Fruit fly (Drosophila melanogaster) whole organism, embryonic: ENCODE data around the gene Plod.

ENCODE experiments used
- Antp ChIP-seq: fragments of 200-800 bp; sonication (Bioruptor generic); optimal IDR thresholded peaks from 3 replicates; lab custom pipeline; 2016; ENCODE audit warnings: missing biosample characterization, missing genetic modification characterization
- Atf6 ChIP-seq: fragments of 200-800 bp; sonication (Bioruptor generic); IDR thresholded peaks from 2 replicates; pipeline ENCODE4 v1.3.6; 2022; ENCODE audit warnings: missing biosample characterization, missing genetic modification characterization
- Bdp1 ChIP-seq: fragments of 200-800 bp; sonication (Bioruptor generic); optimal IDR thresholded peaks from 3 replicates; lab custom pipeline; 2016; ENCODE audit warnings: missing biosample characterization, missing genetic modification characterization
- Blimp-1 ChIP-seq: fragments of 200-800 bp; sonication (Bioruptor generic); optimal IDR thresholded peaks from 3 replicates; lab custom pipeline; 2018; ENCODE audit warnings: missing biosample characterization, missing genetic modification characterization, mild to moderate bottlenecking, moderate library complexity, missing genetic modification reagents
- CG10654 ChIP-seq: fragments of 200-800 bp; sonication (Bioruptor generic); optimal IDR thresholded peaks from 2 replicates; lab custom pipeline; 2016; ENCODE audit warnings: missing biosample characterization, missing genetic modification characterization
- CG11085 ChIP-seq: fragments of 200-800 bp; sonication (Bioruptor generic); IDR thresholded peaks from 2 replicates; pipeline ENCODE4 v1.3.6; 2022; ENCODE audit warnings: missing biosample characterization, missing genetic modification characterization
- CG11456 ChIP-seq: fragments of 200-800 bp; sonication (Bioruptor generic); IDR thresholded peaks from 3 replicates; pipeline ENCODE4 v1.3.6; 2022; ENCODE audit warnings: missing biosample characterization, missing genetic modification characterization
- CG17186 ChIP-seq: fragments of 200-800 bp; sonication (Bioruptor generic); optimal IDR thresholded peaks from 3 replicates; lab custom pipeline; 2017; ENCODE audit warnings: missing biosample characterization, missing genetic modification reagents, missing genetic modification characterization
- CG17328 ChIP-seq: fragments of 200-800 bp; sonication (Bioruptor generic); IDR thresholded peaks from 2 replicates; pipeline ENCODE4 v1.3.6; 2022; ENCODE audit warnings: missing biosample characterization, missing genetic modification characterization
- CG31224 ChIP-seq: fragments of 200-800 bp; sonication (Bioruptor generic); IDR thresholded peaks from 2 replicates; pipeline ENCODE4 v1.3.6; 2022; ENCODE audit warnings: missing biosample characterization, missing genetic modification characterization
- CG32532 ChIP-seq: fragments of 200-800 bp; sonication (Bioruptor generic); IDR thresholded peaks from 2 replicates; pipeline ENCODE4 v1.3.6; 2022; ENCODE audit warnings: missing biosample characterization, missing genetic modification characterization
- CG32767 ChIP-seq: fragments of 200-800 bp; sonication (Bioruptor generic); IDR thresholded peaks from 2 replicates; pipeline ENCODE4 v1.3.6; 2022; ENCODE audit warnings: missing biosample characterization, missing genetic modification characterization
- CG34376 ChIP-seq: fragments of 200-800 bp; sonication (Bioruptor generic); optimal IDR thresholded peaks from 2 replicates; lab custom pipeline; 2018; ENCODE audit warnings: missing biosample characterization, mild to moderate bottlenecking, missing genetic modification characterization
- CG34422 ChIP-seq: fragments of 200-800 bp; sonication (Bioruptor generic); IDR thresholded peaks from 3 replicates; pipeline ENCODE4 v1.3.6; 2022; ENCODE audit warnings: missing biosample characterization, missing genetic modification characterization
- CG4424 ChIP-seq: fragments of 200-800 bp; sonication (Bioruptor generic); optimal IDR thresholded peaks from 3 replicates; lab custom pipeline; 2016; ENCODE audit warnings: missing biosample characterization, missing genetic modification characterization
- CG6689 ChIP-seq: fragments of 200-800 bp; sonication (Bioruptor generic); IDR thresholded peaks from 2 replicates; pipeline ENCODE4 v1.3.6; 2022; ENCODE audit warnings: missing biosample characterization, missing genetic modification characterization
- CG8944 ChIP-seq: fragments of 200-800 bp; sonication (Bioruptor generic); optimal IDR thresholded peaks from 3 replicates; lab custom pipeline; 2016; ENCODE audit warnings: missing biosample characterization, missing genetic modification characterization
- CG9932 ChIP-seq: fragments of 200-800 bp; sonication (Bioruptor generic); IDR thresholded peaks from 2 replicates; pipeline ENCODE4 v1.3.6; 2022; ENCODE audit warnings: missing biosample characterization, missing genetic modification characterization
- D ChIP-seq, 2 experiments: fragments of 200-800 bp in 1 of 2; fragments of >200 bp in 1 of 2; sonication (Bioruptor generic) in 1 of 2; optimal IDR thresholded peaks; 2 replicates in 1 of 2; 3 replicates in 1 of 2; lab custom pipeline; 2017; ENCODE audit warnings: mild to moderate bottlenecking in 1 of 2, missing biosample characterization in 1 of 2, missing genetic modification characterization in 1 of 2, missing genetic modification reagents in 1 of 2
- D19A ChIP-seq: fragments of 200-800 bp; optimal IDR thresholded peaks from 3 replicates; lab custom pipeline; 2019; ENCODE audit warnings: missing biosample characterization, mild to moderate bottlenecking, missing genetic modification characterization, moderate library complexity
- Doc2 ChIP-seq: fragments of 200-800 bp; sonication (Bioruptor generic); IDR thresholded peaks from 2 replicates; pipeline ENCODE4 v1.3.6; 2022; ENCODE audit warnings: missing biosample characterization, missing genetic modification characterization
- Ets65A ChIP-seq: fragments of 200-800 bp; sonication (Bioruptor generic); peaks from one replicate; lab custom pipeline; 2016; ENCODE audit warnings: missing biosample characterization, missing genetic modification characterization
- GATAe ChIP-seq: fragments of 200-800 bp; sonication (Bioruptor generic); conservative IDR thresholded peaks from 2 replicates; pipeline ENCODE4 v1.3.6; 2022; ENCODE audit warnings: missing biosample characterization, missing genetic modification characterization
- HmgD ChIP-seq: fragments of 200-800 bp; sonication (Bioruptor generic); optimal IDR thresholded peaks from 3 replicates; lab custom pipeline; 2016; ENCODE audit warnings: missing biosample characterization, missing genetic modification characterization
- Hr3 ChIP-seq: fragments of 200-800 bp; sonication (Bioruptor generic); optimal IDR thresholded peaks from 3 replicates; lab custom pipeline; 2016; ENCODE audit warnings: missing biosample characterization, missing genetic modification characterization
- Myb ChIP-seq: fragments of 200-800 bp; sonication (Bioruptor generic); optimal IDR thresholded peaks from 2 replicates; lab custom pipeline; 2016; ENCODE audit warnings: missing biosample characterization, missing genetic modification characterization
- NC2α ChIP-seq: fragments of 200-800 bp; sonication (Bioruptor generic); optimal IDR thresholded peaks from 2 replicates; lab custom pipeline; 2016; ENCODE audit warnings: missing biosample characterization, missing genetic modification characterization
- Sox100B ChIP-seq: fragments of 200-800 bp; sonication (Bioruptor generic); optimal IDR thresholded peaks from 3 replicates; lab custom pipeline; 2018; ENCODE audit warnings: missing biosample characterization, mild to moderate bottlenecking, missing genetic modification characterization
- Ssrp ChIP-seq: fragments of 200-800 bp; sonication (Bioruptor generic); optimal IDR thresholded peaks from 2 replicates; lab custom pipeline; 2018; ENCODE audit warnings: missing biosample characterization, mild to moderate bottlenecking, missing genetic modification characterization, moderate library complexity
- Xbp1 ChIP-seq: fragments of 200-800 bp; sonication (Bioruptor generic); optimal IDR thresholded peaks from 3 replicates; lab custom pipeline; 2016; ENCODE audit warnings: missing biosample characterization, mild to moderate bottlenecking, missing genetic modification characterization
- abd-A ChIP-seq: fragments of 200-800 bp; sonication (Bioruptor generic); optimal IDR thresholded peaks from 3 replicates; lab custom pipeline; 2019; ENCODE audit warnings: missing biosample characterization, mild to moderate bottlenecking, missing genetic modification characterization, moderate library complexity
- ac ChIP-seq: fragments of 200-800 bp; sonication (Bioruptor generic); optimal IDR thresholded peaks from 3 replicates; lab custom pipeline; 2017; ENCODE audit warnings: missing biosample characterization, mild to moderate bottlenecking, missing genetic modification characterization
- ato ChIP-seq: fragments of 200-800 bp; sonication (Bioruptor generic); IDR thresholded peaks from 2 replicates; pipeline ENCODE4 v1.3.6; 2022; ENCODE audit warnings: missing biosample characterization, missing genetic modification characterization; ENCODE audit not compliant: partially characterized antibody
- bsh ChIP-seq, 2 experiments: fragments of 200-800 bp; sonication (Bioruptor generic); optimal IDR thresholded peaks; 2 replicates each; lab custom pipeline; 2017 to 2018; ENCODE audit warnings: mild to moderate bottlenecking in 2 of 2, missing biosample characterization in 2 of 2, missing genetic modification characterization in 2 of 2, moderate library complexity in 1 of 2
- cad ChIP-seq: fragments of >200 bp; optimal IDR thresholded peaks from 2 replicates; lab custom pipeline; 2017; ENCODE audit warnings: missing biosample characterization, missing genetic modification characterization
- cas ChIP-seq: fragments of 200-800 bp; sonication (Bioruptor generic); IDR thresholded peaks from 2 replicates; pipeline ENCODE4 v1.3.6; 2022; ENCODE audit warnings: missing biosample characterization, missing genetic modification characterization
- caup ChIP-seq: fragments of 200-800 bp; sonication (Bioruptor generic); optimal IDR thresholded peaks from 3 replicates; lab custom pipeline; 2017; ENCODE audit warnings: missing biosample characterization, mild to moderate bottlenecking, missing genetic modification characterization, moderate library complexity; ENCODE audit not compliant: severe bottlenecking
- cwo ChIP-seq: fragments of 200-800 bp; sonication (Bioruptor generic); optimal IDR thresholded peaks from 3 replicates; lab custom pipeline; 2017; ENCODE audit warnings: missing biosample characterization, missing genetic modification characterization, mild to moderate bottlenecking, moderate library complexity, missing genetic modification reagents
- eve ChIP-seq, 2 experiments: fragments of >200 bp; optimal IDR thresholded peaks; 2 replicates each; lab custom pipeline; 2017; ENCODE audit warnings: missing biosample characterization in 2 of 2, missing genetic modification characterization in 2 of 2
- gem ChIP-seq: fragments of 200-800 bp; sonication (Bioruptor generic); optimal IDR thresholded peaks from 2 replicates; lab custom pipeline; 2019; ENCODE audit warnings: missing biosample characterization, mild to moderate bottlenecking, missing genetic modification characterization, moderate library complexity
- hth ChIP-seq: fragments of >200 bp; optimal IDR thresholded peaks from 2 replicates; lab custom pipeline; 2017; ENCODE audit warnings: inconsistent platforms
- lov ChIP-seq, 2 experiments: fragments of 200-800 bp in 1 of 2; fragments of >200 bp in 1 of 2; sonication (Bioruptor generic) in 1 of 2; IDR thresholded peaks in 1 of 2; optimal IDR thresholded peaks in 1 of 2; 2 replicates in 1 of 2; 3 replicates in 1 of 2; pipeline versions ENCODE4 v1.3.6 to Lab custom; 2017 to 2022; ENCODE audit warnings: missing biosample characterization in 1 of 2, missing genetic modification characterization in 1 of 2
- salm ChIP-seq: fragments of 200-800 bp; sonication (Bioruptor generic); optimal IDR thresholded peaks from 2 replicates; lab custom pipeline; 2018; ENCODE audit warnings: missing biosample characterization, mild to moderate bottlenecking, missing genetic modification characterization
- sens ChIP-seq: fragments of 200-800 bp; sonication (Bioruptor generic); peaks from one replicate; lab custom pipeline; 2016; ENCODE audit warnings: missing biosample characterization, missing genetic modification characterization
- sna ChIP-seq: fragments of 200-800 bp; sonication (Bioruptor generic); IDR thresholded peaks from 2 replicates; pipeline ENCODE4 v1.3.6; 2022; ENCODE audit warnings: missing biosample characterization, missing genetic modification characterization; ENCODE audit not compliant: partially characterized antibody
- usp ChIP-seq: fragments of >200 bp; optimal IDR thresholded peaks from 2 replicates; lab custom pipeline; 2017; ENCODE audit warnings: missing biosample characterization, missing genetic modification characterization
- vvl ChIP-seq: fragments of 200-800 bp; sonication (Bioruptor generic); IDR thresholded peaks from 2 replicates; pipeline ENCODE4 v1.3.6; 2022; ENCODE audit warnings: missing biosample characterization, missing genetic modification characterization
- wdn ChIP-seq: fragments of 200-800 bp; sonication (Bioruptor generic); IDR thresholded peaks from 2 replicates; pipeline ENCODE4 v1.3.6; 2022; ENCODE audit warnings: missing biosample characterization, missing genetic modification characterization
- zfh2 ChIP-seq: fragments of 200-800 bp; sonication (Bioruptor generic); optimal IDR thresholded peaks from 2 replicates; lab custom pipeline; 2016; ENCODE audit warnings: missing biosample characterization, missing genetic modification characterization

Gene Plod

DNA sequence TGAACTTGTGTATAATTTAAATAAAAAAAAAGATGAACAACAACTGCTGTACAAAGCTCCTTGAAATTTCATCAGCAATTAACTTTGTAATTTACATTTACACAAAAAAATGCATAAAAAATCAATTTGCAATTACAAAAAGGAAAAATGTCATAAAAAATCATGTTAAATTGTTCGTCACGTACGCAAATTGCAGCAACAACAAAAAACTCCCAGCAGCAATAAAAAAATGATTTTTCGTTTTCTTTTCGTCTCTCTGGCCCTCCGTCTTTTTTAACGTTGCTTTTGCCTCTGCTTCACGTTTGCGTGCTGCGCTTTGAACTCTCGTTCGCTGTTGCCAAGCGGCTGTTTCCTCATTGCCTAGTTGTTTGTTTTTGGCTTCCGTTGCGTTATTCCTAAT is 47.3 kb upstream of the Plod start (continued):
- no peak for TF ChIP-seq lov (optimal IDR thresholded peaks at IDR 0.05; lab: Kevin White, UChicago)
- no peak for TF ChIP-seq lov (GFP tag; IDR thresholded peaks at IDR 0.05; lab: Robert Waterston, UW)
- TF ChIP-seq hth (lab: Kevin White, UChicago), result no peak
- no peak for TF ChIP-seq zfh2 (GFP tag; lab: Kevin White, UChicago)
- TF ChIP-seq HmgD (GFP tag; lab: Kevin White, UChicago), result no peak
- no peak for TF ChIP-seq Antp (GFP tag; lab: Kevin White, UChicago)
- TF ChIP-seq D (optimal IDR thresholded peaks at IDR 0.05; lab: Kevin White, UChicago), result no peak
- no peak for TF ChIP-seq D (GFP tag; optimal IDR thresholded peaks at IDR 0.05; lab: Kevin White, UChicago)
- no peak for TF ChIP-seq cwo
- no peak for TF ChIP-seq GATAe
- no peak for TF ChIP-seq CG17186
- TF ChIP-seq caup, result peak; percentile 14
- no peak for TF ChIP-seq bsh (GFP tag; optimal IDR thresholded peaks at IDR 0.05; lab: Kevin White, UChicago)
- no peak for TF ChIP-seq ato
- peak; percentile 61 for TF ChIP-seq cad (GFP tag; lab: Kevin White, UChicago)
- 0 out of 3 replicates have a peak, but pooled peaks have one; percentile 3 for TF ChIP-seq CG11456 (GFP tag; lab: Robert Waterston, UW)
- no peak for TF ChIP-seq Xbp1
- TF ChIP-seq vvl (GFP tag; lab: Robert Waterston, UW), result peak; percentile 9; the same call in 1 of the 2 replicates

DNA sequence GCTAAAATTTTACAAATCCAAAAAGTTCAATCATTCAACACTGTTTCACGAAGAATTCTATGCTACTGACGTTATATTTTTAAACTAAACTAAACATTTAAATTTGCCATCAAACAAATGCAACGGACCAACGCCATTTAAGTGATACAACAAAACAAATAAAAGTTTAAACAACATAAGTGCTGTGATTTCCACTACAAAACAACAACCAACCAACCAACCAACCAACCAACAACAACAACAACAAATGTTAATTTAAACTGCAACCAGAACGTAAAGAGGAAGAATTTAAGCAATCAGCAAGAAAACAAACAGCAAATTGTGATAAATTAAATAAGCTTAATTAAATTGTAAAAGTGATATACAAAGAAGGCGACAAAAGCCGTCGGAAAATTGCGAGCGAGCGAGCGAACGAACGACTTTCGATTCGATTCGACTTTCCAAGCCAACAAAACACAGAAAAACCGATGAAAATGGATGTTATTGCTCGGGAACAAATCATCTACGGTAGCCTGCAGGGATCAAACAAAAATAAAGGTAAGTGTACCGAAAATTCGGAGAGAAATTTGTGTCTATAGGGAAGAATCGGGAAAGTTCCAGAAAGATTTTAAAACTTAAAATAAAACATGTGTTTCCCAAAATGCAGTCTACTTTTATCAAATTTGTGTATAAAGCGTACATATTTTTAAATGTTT is 46.8 kb upstream of the Plod start:
- TF ChIP-seq CG9932 (GFP tag; lab: Robert Waterston, UW), result peak; percentile 56; the same call in 1 of the 2 replicates
- peak; percentile 52 for TF ChIP-seq wdn
- TF ChIP-seq CG32767 (GFP tag; lab: Robert Waterston, UW), result 0 out of 2 replicates have a peak, but pooled peaks have one; percentile 11
- TF ChIP-seq CG34422 (GFP tag; lab: Robert Waterston, UW), result 0 out of 3 replicates have a peak, but pooled peaks have one; percentile 0
- TF ChIP-seq CG32532 (GFP tag; lab: Robert Waterston, UW), result peak; percentile 3; the same call in 1 of the 2 replicates
- no peak for TF ChIP-seq NC2α (GFP tag; lab: Kevin White, UChicago)
- no peak for TF ChIP-seq Bdp1 (GFP tag; lab: Kevin White, UChicago)
- peak; percentile 40 for TF ChIP-seq Ssrp (tag; lab: Kevin White, UChicago)
- peak in 1 of 2 experiments; percentile 79 for TF ChIP-seq eve (GFP tag; optimal IDR thresholded peaks at IDR 0.05; lab: Kevin White, UChicago)
- no peak for TF ChIP-seq Doc2 (GFP tag; lab: Robert Waterston, UW)
- 0 out of 2 replicates have a peak, but pooled peaks have one; percentile 1 for TF ChIP-seq CG31224 (GFP tag; lab: Robert Waterston, UW)
- no peak for TF ChIP-seq CG11456 (GFP tag; lab: Robert Waterston, UW)
- TF ChIP-seq gem, result no peak
- TF ChIP-seq CG10654 (GFP tag; lab: Kevin White, UChicago), result no peak
- TF ChIP-seq Ets65A (GFP tag; lab: Kevin White, UChicago), result peak; percentile 86
- TF ChIP-seq sna (GFP tag; lab: Robert Waterston, UW), result 0 out of 2 replicates have a peak, but pooled peaks have one; percentile 1
- 0 out of 2 replicates have a peak, but pooled peaks have one; percentile 41 for TF ChIP-seq CG11085 (GFP tag; lab: Robert Waterston, UW)
- TF ChIP-seq Myb (GFP tag; lab: Kevin White, UChicago), result no peak
- no peak for TF ChIP-seq abd-A (tag; lab: Kevin White, UChicago)
- peak; percentile 78 for TF ChIP-seq sens (GFP tag; lab: Kevin White, UChicago)
- no peak for TF ChIP-seq CG4424 (GFP tag; lab: Kevin White, UChicago)
- TF ChIP-seq CG8944, result peak; percentile 11
- TF ChIP-seq salm, result no peak
- no peak for TF ChIP-seq usp (GFP tag; lab: Kevin White, UChicago)
- TF ChIP-seq lov (optimal IDR thresholded peaks at IDR 0.05; lab: Kevin White, UChicago), result no peak
- no peak for TF ChIP-seq lov (GFP tag; IDR thresholded peaks at IDR 0.05; lab: Robert Waterston, UW)
- TF ChIP-seq Sox100B (GFP tag; lab: Kevin White, UChicago), result peak; percentile 0
- TF ChIP-seq CG34376 (GFP tag; lab: Kevin White, UChicago), result no peak
- no peak for TF ChIP-seq cas (GFP tag; lab: Robert Waterston, UW)
- peak; percentile 48; the same call in 1 of the 2 replicates for TF ChIP-seq Atf6 (GFP tag; lab: Robert Waterston, UW)
- no peak for TF ChIP-seq CG17328 (GFP tag; lab: Robert Waterston, UW)
- no peak for TF ChIP-seq ac (GFP tag; lab: Kevin White, UChicago)
- no peak for TF ChIP-seq Hr3 (GFP tag; lab: Kevin White, UChicago)
- peak; percentile 61 for TF ChIP-seq D19A (tag; lab: Kevin White, UChicago)
- TF ChIP-seq CG6689, result no peak
- no peak for TF ChIP-seq Blimp-1 (GFP tag; lab: Kevin White, UChicago)
